Worm (Caenorhabditis elegans) whole organism, L1 larva: ENCODE results near the gene T19C3.6.

Source experiments
- Y116A8C.19 ChIP-seq: sonication (generic microtip); optimal IDR thresholded peaks from 2 replicates; lab custom pipeline; 2016; ENCODE audit warnings: missing compliant biosample characterization, missing genetic modification characterization, borderline replicate concordance
- ama-1 ChIP-seq: fragments of 150-350 bp; optimal IDR thresholded peaks from 2 replicates; lab custom pipeline; 2014
- lin-35 ChIP-seq, 2 experiments: fragments of 150-350 bp; optimal IDR thresholded peaks; 2 replicates each; lab custom pipeline; 2014; ENCODE audit warnings: missing biosample characterization in 2 of 2, missing genetic modification characterization in 2 of 2, missing genetic modification reagents in 2 of 2
- mab-9 ChIP-seq: fragments of 200-800 bp; sonication (Bioruptor generic); IDR thresholded peaks from 2 replicates; pipeline ENCODE4 v1.3.6; 2022; ENCODE audit warnings: missing genetic modification reagents, missing genetic modification characterization, missing compliant biosample characterization
- mdl-1 ChIP-seq, 2 experiments: fragments of 150-350 bp; optimal IDR thresholded peaks; 2 replicates each; lab custom pipeline; 2014 to 2017; ENCODE audit warnings: missing biosample characterization in 2 of 2, missing genetic modification characterization in 2 of 2, inconsistent platforms in 1 of 2
- nhr-237 ChIP-seq: fragments of 150-350 bp; optimal IDR thresholded peaks from 2 replicates; lab custom pipeline; 2014; ENCODE audit warnings: missing biosample characterization, missing genetic modification characterization
- unc-86 ChIP-seq: sonication (generic microtip); optimal IDR thresholded peaks from 2 replicates; lab custom pipeline; 2016; ENCODE audit warnings: missing genetic modification characterization, missing compliant biosample characterization
- ztf-11 ChIP-seq, 2 experiments: sonication (generic microtip); optimal IDR thresholded peaks; 2 replicates each; lab custom pipeline; 2016 to 2017; ENCODE audit warnings: missing genetic modification characterization in 2 of 2, missing biosample characterization in 1 of 2, missing compliant biosample characterization in 1 of 2

DNA sequence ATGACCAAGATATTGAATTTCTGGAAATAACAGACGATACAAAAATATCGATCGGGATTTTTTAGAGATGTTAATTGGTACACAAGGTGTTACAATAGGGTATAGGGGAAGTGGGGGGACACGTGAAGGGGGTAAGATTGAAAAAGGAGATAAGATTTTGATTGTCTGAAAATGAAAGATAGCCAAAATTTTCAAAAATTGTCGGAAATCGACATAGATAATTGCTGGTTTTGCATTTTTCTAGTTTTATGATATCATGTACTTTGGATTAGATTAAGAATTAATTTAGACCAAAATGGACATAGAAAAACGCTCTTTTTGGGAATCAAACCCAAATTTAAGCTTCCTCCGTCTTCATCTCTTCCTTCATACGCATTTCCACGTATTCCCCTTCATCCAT lies 3.5 kb downstream of the T19C3.6 start, which contains the start of gene T19C3.5:
- TF ChIP-seq unc-86 (tag; lab: Kevin White, UChicago) = no peak
- no peak for TF ChIP-seq Y116A8C.19 (tag; lab: Kevin White, UChicago)
- no peak for TF ChIP-seq mab-9 (GFP tag; lab: Robert Waterston, UW)
- TF ChIP-seq mdl-1 (tag; optimal IDR thresholded peaks at IDR 0.05; lab: Kevin White, UChicago) = no peak
- no peak for TF ChIP-seq ztf-11 (tag; optimal IDR thresholded peaks at IDR 0.05; lab: Kevin White, UChicago)
- no peak for TF ChIP-seq lin-35 (GFP tag; optimal IDR thresholded peaks at IDR 0.05; lab: Kevin White, UChicago)
- no peak for TF ChIP-seq nhr-237 (tag; lab: Kevin White, UChicago)
- TF ChIP-seq ama-1 (lab: Kevin White, UChicago) = no peak
